Fruit fly (Drosophila melanogaster) Kc167 (cell line): ENCODE measurements around the gene SamDC.

ENCODE experiments used
- Myc ChIP-seq: fragments of >200 bp; optimal IDR thresholded peaks from 2 replicates; lab custom pipeline; 2017; ENCODE audit warnings: missing external identifiers
- Sin3A ChIP-seq: fragments of >200 bp; optimal IDR thresholded peaks from 2 replicates; lab custom pipeline; 2018; ENCODE audit warnings: missing external identifiers
- psq ChIP-seq: fragments of >200 bp; optimal IDR thresholded peaks from 2 replicates; lab custom pipeline; 2017; ENCODE audit warnings: missing external identifiers
- ttk ChIP-seq: sonication (Bioruptor generic); optimal IDR thresholded peaks from 2 replicates; lab custom pipeline; 2017; ENCODE audit warnings: missing external identifiers

DNA sequence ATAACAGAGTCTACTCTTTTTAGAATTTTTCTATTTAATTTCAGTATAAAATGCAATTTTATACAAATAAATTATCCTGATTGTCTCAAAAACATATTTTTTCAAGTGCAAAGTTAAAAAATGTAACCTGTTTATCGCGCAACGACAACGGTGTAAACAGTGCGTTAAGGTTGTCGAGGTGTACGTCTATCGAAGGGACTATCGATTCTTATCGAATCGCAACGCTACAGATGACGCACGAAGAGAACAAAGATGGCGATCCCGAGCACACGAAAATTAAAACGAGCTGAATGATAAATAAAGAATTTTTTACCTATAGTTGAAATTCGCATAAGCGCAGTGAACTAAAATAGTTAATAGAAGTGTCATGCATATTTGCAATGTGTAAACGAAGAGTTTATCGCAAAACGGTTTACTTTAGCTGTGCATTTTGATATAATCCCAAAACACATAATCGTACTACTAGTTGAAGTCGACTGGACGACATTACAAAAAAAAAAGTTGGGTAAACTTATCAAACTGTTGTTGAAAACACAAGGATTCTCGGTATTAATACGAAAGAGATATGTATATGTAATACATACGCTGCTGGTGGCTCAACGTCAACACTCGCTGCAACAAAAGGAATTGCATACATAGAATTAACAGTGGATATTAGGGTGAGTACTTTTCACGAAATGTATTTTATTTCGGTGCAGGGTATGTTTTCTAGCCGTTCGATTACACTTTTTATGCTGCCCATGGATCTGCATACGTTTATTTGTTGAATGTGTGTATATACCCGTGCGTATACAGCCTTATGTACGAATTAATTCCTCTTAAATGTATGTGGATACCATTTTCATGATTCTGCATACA lies 48.8 kb downstream of the SamDC start, which contains the start of gene da:
- TF ChIP-seq Sin3A (lab: Kevin White, UChicago) = no peak
- TF ChIP-seq psq = no peak
- no peak for TF ChIP-seq ttk (lab: Kevin White, UChicago)
- no peak for TF ChIP-seq Myc
